Fruit fly (Drosophila melanogaster): ENCODE results near the gene Ac3.

Gene Ac3

DNA sequence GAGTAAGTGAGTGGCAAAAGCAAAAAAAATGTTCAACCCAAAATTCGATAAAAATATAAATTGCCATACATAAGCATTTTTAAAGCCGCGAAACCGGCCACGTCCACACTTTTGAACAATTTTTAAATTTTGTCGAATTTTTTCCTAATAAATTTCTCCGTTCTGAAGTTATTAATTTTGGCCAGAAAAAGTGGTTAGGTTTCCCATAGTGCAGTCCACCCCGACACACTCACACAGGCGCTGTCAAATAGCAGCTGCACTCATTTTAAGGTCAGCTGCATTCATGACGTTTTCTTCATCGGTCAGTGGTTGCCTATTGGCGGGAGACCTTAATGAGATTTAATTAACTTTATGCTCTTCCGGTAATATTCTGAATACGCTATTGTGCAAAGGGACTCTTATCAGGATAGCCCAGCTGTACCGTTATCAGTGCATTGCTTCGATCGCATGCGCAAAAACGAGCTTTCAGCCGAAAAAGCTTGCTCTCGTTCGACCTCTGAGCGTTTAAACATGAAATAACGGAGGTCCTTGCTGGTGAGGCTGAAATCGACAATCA lies at the start of gene Ac3:
Gene Ac3, plus strand, starts transcription at position 556 of the 556 bp plus-strand sequence.
- no peak for TF ChIP-seq Myc (optimal IDR thresholded peaks at IDR 0.05)
- TF ChIP-seq ttk (optimal IDR thresholded peaks at IDR 0.05), result no peak
- TF ChIP-seq h (optimal IDR thresholded peaks at IDR 0.05), result no peak
- no peak for TF ChIP-seq Sin3A (optimal IDR thresholded peaks at IDR 0.05)
- TF ChIP-seq insv (optimal IDR thresholded peaks at IDR 0.05), result no peak
- no peak for TF ChIP-seq psq (optimal IDR thresholded peaks at IDR 0.05)

DNA sequence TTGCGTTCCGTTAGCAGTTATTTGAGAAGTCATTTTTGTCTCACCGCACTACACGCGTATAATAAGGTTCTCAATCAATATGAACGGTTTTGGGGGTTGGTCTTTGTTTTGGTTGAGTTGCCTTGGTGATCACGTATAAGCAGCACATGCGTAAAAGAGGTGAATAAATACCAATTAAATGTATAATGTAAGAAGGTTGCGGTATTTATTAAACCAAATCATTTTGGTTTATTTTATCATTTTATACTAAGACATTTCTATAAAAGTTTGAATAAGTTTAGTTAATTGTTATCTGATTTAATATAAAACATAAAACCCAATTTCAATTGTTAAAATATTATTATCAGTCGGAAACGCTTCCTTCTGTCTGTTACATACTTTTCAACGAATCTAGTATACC lies 43.1 kb upstream of the Ac3 start, which contains the start of gene nompB:
Gene nompB, minus strand, starts transcription at position 101 of the 400 bp plus-strand sequence.
- TF ChIP-seq Myc (optimal IDR thresholded peaks at IDR 0.05), result no peak
- TF ChIP-seq Sin3A (optimal IDR thresholded peaks at IDR 0.05), result no peak
- no peak for TF ChIP-seq ttk (optimal IDR thresholded peaks at IDR 0.05)
- no peak for TF ChIP-seq psq (optimal IDR thresholded peaks at IDR 0.05)
- TF ChIP-seq insv (optimal IDR thresholded peaks at IDR 0.05), result no peak
- TF ChIP-seq h (optimal IDR thresholded peaks at IDR 0.05), result no peak

DNA sequence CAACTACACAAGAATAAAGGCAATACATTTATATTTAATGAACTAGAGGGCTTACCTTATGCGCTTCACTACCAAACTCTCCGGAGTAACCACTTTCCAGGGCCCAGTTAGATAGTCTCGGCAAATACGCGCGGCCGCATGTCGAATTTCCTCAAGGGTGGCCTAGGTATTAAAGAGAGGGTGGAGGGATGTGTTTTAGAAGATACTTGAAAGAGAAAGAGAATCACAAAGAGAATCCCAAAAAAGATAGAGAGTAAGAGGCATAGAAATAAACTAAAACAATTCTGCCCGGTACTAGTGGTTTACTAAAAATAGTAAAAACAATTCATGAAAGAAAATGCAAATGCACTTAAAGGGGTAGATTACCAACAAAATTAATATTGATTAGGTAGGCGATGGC lies 14.4 kb upstream of the Ac3 start:
- no peak for TF ChIP-seq h (optimal IDR thresholded peaks at IDR 0.05)
- TF ChIP-seq psq (optimal IDR thresholded peaks at IDR 0.05), result no peak
- no peak for TF ChIP-seq insv (optimal IDR thresholded peaks at IDR 0.05)
- no peak for TF ChIP-seq ttk (optimal IDR thresholded peaks at IDR 0.05)
- TF ChIP-seq Sin3A (optimal IDR thresholded peaks at IDR 0.05), result no peak
- TF ChIP-seq Myc (optimal IDR thresholded peaks at IDR 0.05), result no peak

DNA sequence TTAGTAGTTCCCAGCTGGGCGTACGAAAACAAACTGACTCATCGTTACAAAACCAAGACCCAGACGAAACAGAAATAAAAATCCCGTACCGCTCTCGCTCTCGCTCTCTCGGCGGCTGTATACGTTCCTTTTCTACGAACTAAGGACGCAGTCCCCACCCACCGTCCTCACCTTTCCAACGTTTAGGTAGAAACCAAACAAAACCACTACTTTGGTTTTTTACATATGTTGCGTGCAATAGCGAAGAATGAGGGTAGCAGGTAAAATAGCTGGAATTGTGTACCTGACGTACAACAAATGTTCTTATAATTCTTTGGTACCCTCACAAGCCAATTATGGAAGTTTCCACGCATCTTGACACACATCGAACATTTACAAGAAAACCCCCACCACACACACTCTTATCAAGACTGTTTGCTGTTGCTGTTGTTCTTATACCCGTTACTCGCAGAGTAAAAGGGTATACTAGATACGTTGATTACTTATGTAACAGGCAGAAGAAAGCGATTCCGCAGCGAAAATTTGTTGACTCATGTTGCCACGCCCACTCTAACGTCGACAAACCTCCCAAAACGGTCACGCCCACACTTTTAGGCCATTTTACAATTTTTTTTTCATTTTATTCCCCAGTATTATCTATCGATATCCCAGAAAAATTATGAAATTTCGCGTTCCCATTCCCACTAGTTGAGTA lies 13.5 kb upstream of the Ac3 start:
- no peak for TF ChIP-seq Sin3A (optimal IDR thresholded peaks at IDR 0.05)
- TF ChIP-seq h (optimal IDR thresholded peaks at IDR 0.05), result no peak
- no peak for TF ChIP-seq psq (optimal IDR thresholded peaks at IDR 0.05)
- TF ChIP-seq insv (optimal IDR thresholded peaks at IDR 0.05), result no peak
- TF ChIP-seq Myc (optimal IDR thresholded peaks at IDR 0.05), result no peak
- TF ChIP-seq ttk (optimal IDR thresholded peaks at IDR 0.05), result no peak

DNA sequence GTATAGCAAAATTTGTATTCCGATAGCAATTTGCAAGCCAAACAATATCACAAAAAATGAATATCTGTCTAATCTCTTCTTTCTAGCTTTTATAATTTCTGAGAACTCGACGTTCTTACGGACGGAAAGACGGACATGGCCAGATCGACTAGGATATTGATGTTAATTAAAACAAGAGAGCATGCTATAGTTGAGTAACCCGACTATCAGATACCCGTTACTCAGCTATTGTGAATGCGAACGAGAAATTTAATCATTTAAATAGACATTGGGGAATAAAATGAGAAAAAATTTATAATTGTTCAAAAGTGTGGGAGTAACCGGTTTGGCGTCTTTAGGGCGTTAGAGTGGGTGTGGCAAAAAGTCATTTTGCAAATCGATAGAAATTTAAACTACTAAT lies 11.9 kb upstream of the Ac3 start:
- no peak for TF ChIP-seq insv (optimal IDR thresholded peaks at IDR 0.05)
- no peak for TF ChIP-seq ttk (optimal IDR thresholded peaks at IDR 0.05)
- no peak for TF ChIP-seq Sin3A (optimal IDR thresholded peaks at IDR 0.05)
- TF ChIP-seq psq (optimal IDR thresholded peaks at IDR 0.05), result no peak
- no peak for TF ChIP-seq h (optimal IDR thresholded peaks at IDR 0.05)
- no peak for TF ChIP-seq Myc (optimal IDR thresholded peaks at IDR 0.05)

DNA sequence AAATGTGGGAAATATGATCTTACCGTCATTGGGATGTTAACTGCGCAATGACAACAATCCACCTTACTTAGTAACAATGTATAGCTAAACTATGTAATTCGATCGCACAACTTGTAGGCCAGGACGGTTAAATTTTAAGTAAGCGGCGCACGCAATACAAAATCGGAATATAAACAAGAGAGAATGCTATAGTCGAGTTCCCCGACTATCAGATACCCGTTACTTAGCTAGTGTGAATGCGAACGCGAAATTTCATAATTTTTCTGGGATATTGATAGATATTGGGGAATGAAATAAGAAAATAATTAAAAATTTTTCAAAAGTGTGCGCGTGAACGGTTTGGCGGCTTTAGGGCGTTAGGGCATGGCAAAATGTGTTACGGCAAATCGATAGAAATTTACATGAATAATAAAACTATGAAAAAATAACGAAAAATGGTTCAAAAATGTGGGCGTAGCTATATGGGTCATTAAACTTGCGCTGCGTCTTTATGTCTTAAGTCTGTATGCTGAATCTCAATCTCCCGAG lies 10.3 kb upstream of the Ac3 start:
- TF ChIP-seq Sin3A (optimal IDR thresholded peaks at IDR 0.05) (no peak), insv (optimal IDR thresholded peaks at IDR 0.05) (no peak), ttk (optimal IDR thresholded peaks at IDR 0.05) (no peak), h (optimal IDR thresholded peaks at IDR 0.05) (no peak), psq (optimal IDR thresholded peaks at IDR 0.05) (no peak), Myc (optimal IDR thresholded peaks at IDR 0.05) (no peak)

DNA sequence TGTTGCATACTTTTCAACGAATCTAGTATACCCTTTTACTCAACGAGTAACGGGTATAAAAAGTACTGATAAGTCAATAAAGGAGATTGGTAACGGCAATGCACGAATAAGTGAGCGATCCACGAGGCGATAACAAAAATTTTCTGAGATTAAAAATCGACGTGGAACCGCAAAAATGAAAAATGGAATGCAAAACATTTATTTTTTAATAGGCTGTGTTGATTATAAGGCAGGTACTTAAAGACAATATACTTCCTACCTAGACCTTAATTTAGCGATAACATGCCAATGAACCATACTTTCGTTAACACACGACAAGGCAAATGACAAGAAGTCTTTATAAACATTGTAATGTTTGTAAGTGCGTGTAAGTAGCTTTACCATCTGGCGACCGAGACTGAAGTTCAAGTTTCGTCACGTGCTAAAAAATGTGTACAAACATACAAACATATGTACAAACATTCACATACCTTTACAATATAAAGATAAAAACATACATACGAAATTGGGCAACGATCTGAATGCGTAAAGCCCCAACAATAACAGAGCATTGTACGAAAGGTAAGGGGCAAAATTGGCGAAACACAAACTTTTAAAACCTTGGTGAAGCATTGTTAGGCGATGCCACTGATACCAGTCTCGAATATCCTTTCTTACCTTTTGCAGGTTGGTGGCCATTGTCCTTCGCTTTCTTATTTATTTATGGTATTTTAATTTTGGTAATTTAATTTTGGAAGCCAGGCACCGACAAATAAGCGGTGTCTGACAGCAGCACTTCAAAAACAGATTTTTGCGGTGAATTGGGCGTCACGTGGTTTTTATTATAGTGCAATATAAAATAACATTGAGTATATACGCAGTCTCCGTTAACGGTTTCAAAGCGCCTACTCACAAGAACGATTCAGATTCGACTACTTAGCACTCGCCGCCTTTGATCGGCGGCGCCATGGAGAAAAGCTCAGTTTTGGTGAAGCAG lies 9.4 kb upstream of the Ac3 start:
- TF ChIP-seq h (optimal IDR thresholded peaks at IDR 0.05), result no peak
- no peak for TF ChIP-seq psq (optimal IDR thresholded peaks at IDR 0.05)
- TF ChIP-seq Myc (optimal IDR thresholded peaks at IDR 0.05), result no peak
- TF ChIP-seq ttk (optimal IDR thresholded peaks at IDR 0.05), result no peak
- TF ChIP-seq insv (optimal IDR thresholded peaks at IDR 0.05), result no peak

DNA sequence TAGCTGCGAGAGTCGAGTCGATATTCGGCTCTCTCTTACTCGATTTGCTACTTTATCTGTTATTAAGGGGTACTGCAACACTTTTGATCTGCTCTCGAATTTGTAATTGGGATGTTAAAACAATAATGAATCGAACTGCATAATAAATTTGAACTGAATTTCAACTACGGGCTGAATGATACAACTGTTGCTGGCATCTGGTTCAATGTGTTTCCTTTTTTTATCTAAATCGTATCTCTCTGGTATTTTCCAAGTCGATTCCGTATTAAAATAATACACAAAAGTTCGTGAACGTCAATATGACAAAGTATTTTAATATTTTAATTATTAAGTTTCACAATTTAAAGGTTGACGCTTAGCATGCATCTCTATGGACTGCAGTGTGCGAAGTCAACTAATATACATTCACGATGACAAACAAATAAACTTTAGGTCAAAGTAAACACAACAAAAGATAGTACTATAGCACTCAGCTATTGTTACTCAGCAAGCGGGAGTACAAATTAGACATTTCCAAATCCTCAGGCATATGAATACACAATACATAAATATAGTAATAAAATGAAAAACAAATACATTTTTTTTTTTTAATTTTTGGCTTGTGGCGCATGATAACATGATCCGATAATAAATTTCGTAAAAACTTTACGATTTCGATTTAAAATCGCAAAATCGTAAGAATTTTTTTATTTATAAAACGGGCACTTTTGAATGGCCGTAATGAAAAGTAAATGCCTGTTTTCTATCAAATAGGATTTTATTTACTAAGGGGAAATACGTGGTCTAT lies 8.5 kb upstream of the Ac3 start, which contains the start of gene CG2201:
Gene CG2201, minus strand, starts transcription at position 396 of the 787 bp plus-strand sequence.
- no peak for TF ChIP-seq ttk (optimal IDR thresholded peaks at IDR 0.05)
- no peak for TF ChIP-seq h (optimal IDR thresholded peaks at IDR 0.05)
- TF ChIP-seq Myc (optimal IDR thresholded peaks at IDR 0.05), result no peak
- no peak for TF ChIP-seq psq (optimal IDR thresholded peaks at IDR 0.05)
- TF ChIP-seq insv (optimal IDR thresholded peaks at IDR 0.05), result no peak
- no peak for TF ChIP-seq Sin3A (optimal IDR thresholded peaks at IDR 0.05)

DNA sequence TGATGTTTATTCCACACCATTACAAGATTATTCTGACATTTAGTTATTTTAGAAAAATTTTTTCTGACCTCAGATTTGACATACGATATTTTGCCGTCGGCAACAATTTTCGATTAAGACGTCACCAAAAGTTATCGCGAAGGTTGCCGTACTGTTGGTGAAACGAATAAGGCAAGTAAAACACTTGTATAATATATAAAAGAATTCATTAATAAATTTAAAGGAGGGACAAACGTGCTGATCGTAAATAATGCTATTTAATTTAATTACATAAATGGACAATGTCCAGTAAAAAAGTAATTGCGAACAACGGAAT lies 8.0 kb upstream of the Ac3 start:
- TF ChIP-seq Sin3A (optimal IDR thresholded peaks at IDR 0.05) (no peak), ttk (optimal IDR thresholded peaks at IDR 0.05) (no peak), psq (optimal IDR thresholded peaks at IDR 0.05) (no peak)

DNA sequence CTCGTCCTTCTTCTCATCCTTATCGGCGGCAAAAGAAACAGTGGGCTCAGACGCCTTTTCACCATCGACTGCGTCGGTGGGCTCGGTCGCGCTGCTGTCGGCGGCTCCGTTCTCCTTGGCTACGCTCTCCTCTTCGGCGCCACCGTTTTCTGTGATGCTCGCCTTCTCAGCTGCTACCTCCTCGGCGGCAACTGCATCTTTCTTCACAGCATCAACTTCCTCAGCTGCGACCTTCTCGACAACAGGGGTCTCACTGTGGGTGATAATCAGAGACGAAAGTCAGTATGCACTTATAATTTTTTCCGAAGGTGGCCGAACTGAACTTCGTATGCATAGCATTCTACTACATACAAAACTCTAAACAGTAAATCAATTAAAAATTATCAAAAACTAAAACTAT lies 4.4 kb upstream of the Ac3 start:
- TF ChIP-seq ttk (optimal IDR thresholded peaks at IDR 0.05) (no peak), Myc (optimal IDR thresholded peaks at IDR 0.05) (no peak), insv (optimal IDR thresholded peaks at IDR 0.05) (no peak), h (optimal IDR thresholded peaks at IDR 0.05) (no peak), psq (optimal IDR thresholded peaks at IDR 0.05) (no peak), Sin3A (optimal IDR thresholded peaks at IDR 0.05) (no peak)

DNA sequence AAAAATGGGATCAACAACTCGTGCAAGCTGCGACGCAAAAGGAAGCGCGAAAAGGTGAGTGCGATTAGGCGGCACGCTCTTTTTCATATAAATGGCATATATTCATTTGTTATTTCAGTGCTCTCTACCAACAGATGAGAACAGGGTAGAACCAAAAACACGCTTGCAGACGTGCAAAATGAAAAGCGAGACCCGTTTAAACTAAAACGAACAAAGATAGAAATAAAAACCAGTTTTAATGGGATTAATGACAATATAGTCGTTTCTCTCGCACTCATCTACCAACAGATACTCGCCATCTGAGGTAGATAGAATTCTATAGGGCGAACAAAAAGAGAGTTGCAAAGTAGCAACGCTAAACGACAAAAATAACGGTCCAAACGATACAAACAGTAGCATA lies 3.9 kb upstream of the Ac3 start:
- no peak for TF ChIP-seq Myc (optimal IDR thresholded peaks at IDR 0.05)
- TF ChIP-seq psq (optimal IDR thresholded peaks at IDR 0.05), result no peak
- no peak for TF ChIP-seq h (optimal IDR thresholded peaks at IDR 0.05)
- TF ChIP-seq insv (optimal IDR thresholded peaks at IDR 0.05), result no peak
- no peak for TF ChIP-seq ttk (optimal IDR thresholded peaks at IDR 0.05)

Measured in Kc167 (cell line).